Fruit fly (Drosophila melanogaster): Measurements from ENCODE around the gene Yp3.

The Yp3 gene

DNA sequence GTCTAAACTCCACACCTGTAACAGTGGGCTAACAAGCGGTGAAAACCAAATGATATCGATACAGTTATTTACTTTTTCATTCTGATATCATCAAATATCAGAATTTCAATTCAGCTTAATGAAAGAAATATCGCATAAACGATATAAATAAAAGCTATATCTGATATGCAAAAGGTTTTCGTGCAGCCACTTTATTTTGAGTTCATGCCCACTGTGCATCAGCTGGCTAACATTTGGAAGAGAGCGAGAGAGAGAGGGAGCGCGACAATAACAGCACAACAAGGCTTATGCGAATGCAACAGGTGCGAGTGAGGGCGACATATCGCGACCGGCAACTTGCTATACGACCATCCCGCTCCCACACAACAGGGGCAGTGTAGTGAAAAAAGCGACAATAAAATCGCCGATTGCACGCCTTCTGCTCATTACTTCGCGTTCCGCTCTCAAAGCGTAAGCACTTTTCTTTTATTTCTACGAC, 19.9 kb upstream of the Yp3 start, which contains the start of gene CG11151 (continued):
- peak; percentile 98 for TF ChIP-seq dmrt99B (tag; optimal IDR thresholded peaks at IDR 0.05)
- TF ChIP-seq corto (GFP tag; optimal IDR thresholded peaks at IDR 0.05), result peak; percentile 86
- TF ChIP-seq gem (tag; optimal IDR thresholded peaks at IDR 0.05), result peak; percentile 99
- peak; percentile 80 for TF ChIP-seq CG30020 (tag; optimal IDR thresholded peaks at IDR 0.05)
- peak; percentile 93 for TF ChIP-seq sug (tag; optimal IDR thresholded peaks at IDR 0.05)
- TF ChIP-seq exex (tag; optimal IDR thresholded peaks at IDR 0.05), result peak; percentile 86
- peak; percentile 96 for TF ChIP-seq CG8388 (GFP tag; optimal IDR thresholded peaks at IDR 0.05)
- no peak; the same call in 1 of the 2 replicates for TF ChIP-seq dimm (GFP tag; IDR thresholded peaks at IDR 0.05)
- peak; percentile 64; the same call in 2 of the 3 replicates for TF ChIP-seq knrl (GFP tag; IDR thresholded peaks at IDR 0.05; ENCODE audit: partially characterized antibody)
- peak; percentile 94 for TF ChIP-seq ken (GFP tag; IDR thresholded peaks at IDR 0.05)
- TF ChIP-seq ttk (GFP tag; IDR thresholded peaks at IDR 0.05), result peak; percentile 92
- TF ChIP-seq org-1 (GFP tag; optimal IDR thresholded peaks at IDR 0.05), result peak; percentile 97
- TF ChIP-seq gt (GFP tag; IDR thresholded peaks at IDR 0.05), result peak; percentile 80
- peak; percentile 92 for TF ChIP-seq Aef1 (GFP tag; IDR thresholded peaks at IDR 0.05)
- peak; percentile 94 for TF ChIP-seq CG30431 (GFP tag; optimal IDR thresholded peaks at IDR 0.05)
- TF ChIP-seq CG17612 (GFP tag; IDR thresholded peaks at IDR 0.05), result peak; percentile 90
- peak; percentile 96 for TF ChIP-seq CG32532 (GFP tag; IDR thresholded peaks at IDR 0.05)
- TF ChIP-seq B-H2 (GFP tag; optimal IDR thresholded peaks at IDR 0.05), result peak; percentile 96
- TF ChIP-seq Optix (GFP tag; IDR thresholded peaks at IDR 0.05), result peak; percentile 91
- TF ChIP-seq salm (tag; optimal IDR thresholded peaks at IDR 0.05), result peak; percentile 96

DNA sequence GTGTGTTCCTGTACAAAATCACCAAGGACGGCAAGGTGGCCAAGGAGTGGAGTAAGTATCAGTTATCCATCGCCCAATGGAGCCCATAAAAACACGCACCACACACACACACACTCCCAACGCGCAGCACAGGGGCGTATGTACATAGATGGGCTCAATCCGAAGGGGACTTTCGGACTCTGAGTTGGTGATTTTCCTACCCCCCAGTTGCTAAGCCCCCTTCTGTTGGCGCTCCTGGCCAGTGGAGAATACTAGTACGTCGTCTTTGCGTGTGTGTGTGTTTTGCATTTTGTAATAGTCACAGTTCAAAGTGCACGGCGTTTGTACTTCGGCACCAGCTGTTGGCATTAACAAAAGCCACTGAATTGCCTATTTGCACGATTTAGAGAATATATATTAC, 19.3 kb upstream of the Yp3 start:
- peak; percentile 77 for TF ChIP-seq CG4328 (GFP tag; optimal IDR thresholded peaks at IDR 0.05)
- TF ChIP-seq CG4282 (GFP tag; optimal IDR thresholded peaks at IDR 0.05), result peak; percentile 55
- TF ChIP-seq CG34422 (GFP tag; IDR thresholded peaks at IDR 0.05), result peak; percentile 75
- TF ChIP-seq Ssrp (tag; optimal IDR thresholded peaks at IDR 0.05), result peak; percentile 28
- no peak for TF ChIP-seq usp (GFP tag; optimal IDR thresholded peaks at IDR 0.05)
- TF ChIP-seq Drgx (GFP tag; IDR thresholded peaks at IDR 0.05), result peak; percentile 92
- peak; percentile 44; the same call in 1 of the 2 replicates for TF ChIP-seq klu (GFP tag; IDR thresholded peaks at IDR 0.05)
- peak; percentile 58 for TF ChIP-seq CG1602 (GFP tag; optimal IDR thresholded peaks at IDR 0.05)
- TF ChIP-seq pb (GFP tag; optimal IDR thresholded peaks at IDR 0.05), result no peak
- TF ChIP-seq chm (GFP tag; IDR thresholded peaks at IDR 0.05), result peak; percentile 81
- TF ChIP-seq Atf3 (GFP tag; optimal IDR thresholded peaks at IDR 0.05), result peak; percentile 58
- TF ChIP-seq chn (GFP tag; optimal IDR thresholded peaks at IDR 0.05), result peak; percentile 72
- TF ChIP-seq Doc2 (GFP tag; IDR thresholded peaks at IDR 0.05), result no peak
- TF ChIP-seq Taf1 (GFP tag; IDR thresholded peaks at IDR 0.05), result peak; percentile 57; the same call in 1 of the 2 replicates
- peak; percentile 33; the same call in 1 of the 2 replicates for TF ChIP-seq Nf-YA (GFP tag; IDR thresholded peaks at IDR 0.05)
- no peak for TF ChIP-seq Dref (GFP tag; IDR thresholded peaks at IDR 0.05)
- TF ChIP-seq disco-r (GFP tag; optimal IDR thresholded peaks at IDR 0.05), result no peak
- peak; percentile 87 for TF ChIP-seq CG1603 (tag; optimal IDR thresholded peaks at IDR 0.05)
- peak; percentile 78 for TF ChIP-seq CG32772 (GFP tag; IDR thresholded peaks at IDR 0.05)
- no peak for TF ChIP-seq chinmo (GFP tag; IDR thresholded peaks at IDR 0.05; ENCODE audit: partially characterized antibody)
- TF ChIP-seq CG7839 (tag; optimal IDR thresholded peaks at IDR 0.05), result peak; percentile 82
- no peak for TF ChIP-seq CG7556 (GFP tag; optimal IDR thresholded peaks at IDR 0.05)
- TF ChIP-seq NfI (GFP tag; optimal IDR thresholded peaks at IDR 0.05), result peak; percentile 84
- peak; percentile 26 for TF ChIP-seq twi (tag; optimal IDR thresholded peaks at IDR 0.05)
- TF ChIP-seq CG11085 (GFP tag; IDR thresholded peaks at IDR 0.05), result peak; percentile 74
- peak; percentile 71 for TF ChIP-seq CG17829 (tag; optimal IDR thresholded peaks at IDR 0.05)
- TF ChIP-seq cato (GFP tag; optimal IDR thresholded peaks at IDR 0.05; ENCODE audit: borderline replicate concordance), result peak; percentile 9
- TF ChIP-seq psq (GFP tag; optimal IDR thresholded peaks at IDR 0.05), result no peak
- peak; percentile 85 for TF ChIP-seq CG8944 (GFP tag; optimal IDR thresholded peaks at IDR 0.05)
- peak; percentile 59; the same call in 1 of the 2 replicates for TF ChIP-seq esg (GFP tag; conservative IDR thresholded peaks at IDR 0.05)
- no peak for TF ChIP-seq CG1832 (GFP tag; optimal IDR thresholded peaks at IDR 0.05)
- TF ChIP-seq Camta (GFP tag; optimal IDR thresholded peaks at IDR 0.05), result peak; percentile 39
